Fruit fly (Drosophila melanogaster): ENCODE results near the gene Wdr82.

Wdr82 gene

DNA sequence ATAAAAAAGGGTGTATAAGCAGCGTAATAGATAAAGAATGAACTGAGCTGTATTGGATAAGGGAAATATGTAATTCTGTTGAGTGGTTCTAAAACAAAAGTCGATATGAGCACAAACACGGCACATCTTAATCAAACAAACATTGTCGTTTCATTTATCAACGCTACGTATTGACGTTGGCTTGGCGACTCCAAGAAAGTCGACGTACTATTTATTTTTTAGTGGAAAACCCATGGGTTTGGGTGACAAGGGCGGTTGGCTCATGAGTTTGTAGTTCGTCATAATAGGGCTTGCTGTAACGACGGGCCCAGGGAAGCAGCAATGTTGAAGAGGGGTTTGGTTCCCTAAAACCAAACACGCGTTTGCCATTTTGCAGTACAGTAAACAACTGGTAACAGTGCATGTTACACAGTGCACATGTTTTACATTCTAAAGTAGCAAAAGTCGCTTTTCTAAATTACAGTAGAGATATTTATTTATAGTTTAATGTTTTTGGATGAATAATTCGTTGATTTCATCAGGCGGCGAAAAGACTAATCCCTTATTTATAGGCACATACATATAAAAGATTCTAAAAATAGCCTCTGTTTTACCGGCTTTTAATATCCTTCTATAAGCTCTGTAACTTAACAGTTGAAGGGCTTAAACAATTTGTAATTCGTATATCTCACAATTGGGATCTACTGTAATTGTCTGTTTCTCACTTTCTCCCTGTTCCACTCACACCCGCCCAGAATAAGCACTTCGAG lies 12.9 kb upstream of the Wdr82 start (continued):
- peak; percentile 17 for TF ChIP-seq fd85E (GFP tag; optimal IDR thresholded peaks at IDR 0.05)
- TF ChIP-seq Eip75B (GFP tag; optimal IDR thresholded peaks at IDR 0.05): peak; percentile 62
- no peak for TF ChIP-seq Hr38 (GFP tag; optimal IDR thresholded peaks at IDR 0.05)
- peak; percentile 5 for TF ChIP-seq CG4318 (GFP tag; optimal IDR thresholded peaks at IDR 0.05)
- TF ChIP-seq Eip78C (GFP tag): peak; percentile 91
- TF ChIP-seq lz (GFP tag; optimal IDR thresholded peaks at IDR 0.05): peak; percentile 46
- TF ChIP-seq Lpt (GFP tag; optimal IDR thresholded peaks at IDR 0.05): no peak
- peak; percentile 61 for TF ChIP-seq Smox (GFP tag; optimal IDR thresholded peaks at IDR 0.05)
- peak; percentile 41 for TF ChIP-seq Blimp-1 (GFP tag; optimal IDR thresholded peaks at IDR 0.05)
- no peak for TF ChIP-seq dac (GFP tag; optimal IDR thresholded peaks at IDR 0.05)
- peak; percentile 57 for TF ChIP-seq fd59A (GFP tag; optimal IDR thresholded peaks at IDR 0.05)
- TF ChIP-seq cyc (GFP tag; optimal IDR thresholded peaks at IDR 0.05): peak; percentile 49
- peak; percentile 56 for TF ChIP-seq CG3032 (tag; optimal IDR thresholded peaks at IDR 0.05)
- peak; percentile 40 for TF ChIP-seq Ets21C (GFP tag; optimal IDR thresholded peaks at IDR 0.05)
- no peak for TF ChIP-seq pdm3 (GFP tag; optimal IDR thresholded peaks at IDR 0.05)
- TF ChIP-seq CG10631 (GFP tag; optimal IDR thresholded peaks at IDR 0.05): peak; percentile 42
- TF ChIP-seq CG11762 (GFP tag; optimal IDR thresholded peaks at IDR 0.05; ENCODE audit: insufficient read depth): no peak

DNA sequence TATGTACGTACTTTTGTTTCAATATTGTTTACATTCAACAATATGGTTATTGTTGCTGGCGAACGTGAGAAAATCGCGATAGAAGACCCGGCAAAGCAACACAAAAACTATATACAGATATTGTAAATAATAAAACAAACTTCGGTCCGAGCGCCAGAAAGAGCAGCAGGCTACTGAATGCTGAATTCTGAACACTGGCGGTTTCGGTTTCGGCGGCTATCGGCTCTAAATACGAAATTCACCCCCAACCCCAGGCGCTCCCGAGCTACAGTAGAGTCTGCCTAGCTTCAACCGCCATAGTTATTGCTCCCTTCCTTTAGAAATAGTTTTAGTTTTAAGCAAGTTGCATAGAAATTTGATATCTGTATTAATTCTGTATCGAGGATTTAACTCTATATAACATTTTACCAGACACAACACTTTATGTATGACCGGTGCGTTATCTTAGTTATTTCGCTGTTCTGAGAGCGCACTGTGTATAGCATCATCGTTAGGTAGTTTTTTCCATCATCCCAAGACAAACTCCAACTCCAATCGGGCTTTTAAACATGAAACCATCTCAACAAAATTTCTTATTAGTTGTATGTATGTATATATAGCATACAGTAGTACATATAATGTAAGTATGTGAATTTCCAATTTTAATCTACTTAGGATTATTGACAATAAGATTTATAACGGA lies 11.8 kb upstream of the Wdr82 start, which contains the start of gene CG7627:
CG7627 (minus strand) TSS at position 197 of the 682 bp plus-strand sequence.
- TF ChIP-seq fd59A (GFP tag; optimal IDR thresholded peaks at IDR 0.05): peak; percentile 46
- peak; percentile 77 for TF ChIP-seq CG8119 (GFP tag; IDR thresholded peaks at IDR 0.05)
- peak; percentile 35 for TF ChIP-seq CG10631 (GFP tag; optimal IDR thresholded peaks at IDR 0.05)
- TF ChIP-seq CG6276 (GFP tag; optimal IDR thresholded peaks at IDR 0.05): peak; percentile 65
- TF ChIP-seq topi (GFP tag; optimal IDR thresholded peaks at IDR 0.05): peak; percentile 71
- no peak for TF ChIP-seq fd85E (GFP tag; optimal IDR thresholded peaks at IDR 0.05)
- peak; percentile 30 for TF ChIP-seq CG9139 (GFP tag; optimal IDR thresholded peaks at IDR 0.05)
- TF ChIP-seq Hr38 (GFP tag; optimal IDR thresholded peaks at IDR 0.05): no peak
- TF ChIP-seq CG6854 (GFP tag; optimal IDR thresholded peaks at IDR 0.05): no peak
- peak; percentile 72 for TF ChIP-seq Sox14 (GFP tag; optimal IDR thresholded peaks at IDR 0.05)
- peak; percentile 16 for TF ChIP-seq Lpt (GFP tag; optimal IDR thresholded peaks at IDR 0.05)
- peak; percentile 73 for TF ChIP-seq Hr39 (GFP tag; optimal IDR thresholded peaks at IDR 0.05)
- peak; percentile 96 for TF ChIP-seq svp (GFP tag)
- TF ChIP-seq fkh (GFP tag; optimal IDR thresholded peaks at IDR 0.05): peak; percentile 51
- peak; percentile 59 for TF ChIP-seq CG8319 (GFP tag; optimal IDR thresholded peaks at IDR 0.05)
- peak; percentile 94 for TF ChIP-seq Eip78C (GFP tag)
- TF ChIP-seq OdsH (GFP tag; optimal IDR thresholded peaks at IDR 0.05): peak; percentile 65
- no peak for TF ChIP-seq dac (GFP tag; optimal IDR thresholded peaks at IDR 0.05)
- peak; percentile 61 for TF ChIP-seq CG11902 (GFP tag; optimal IDR thresholded peaks at IDR 0.05)
- TF ChIP-seq Met (GFP tag; optimal IDR thresholded peaks at IDR 0.05): peak; percentile 70
- peak; percentile 64 for TF ChIP-seq CG6808 (GFP tag; optimal IDR thresholded peaks at IDR 0.05)
- peak; percentile 58 for TF ChIP-seq Eip75B (GFP tag; optimal IDR thresholded peaks at IDR 0.05)
- TF ChIP-seq Ets96B (tag; optimal IDR thresholded peaks at IDR 0.05): no peak
- TF ChIP-seq CG6163 (GFP tag; IDR thresholded peaks at IDR 0.05): peak; percentile 81
- peak; percentile 60 for TF ChIP-seq CG6792 (GFP tag; optimal IDR thresholded peaks at IDR 0.05)
- TF ChIP-seq Hr4 (GFP tag; optimal IDR thresholded peaks at IDR 0.05): peak; percentile 58
- peak; percentile 51 for TF ChIP-seq CG34406 (GFP tag; optimal IDR thresholded peaks at IDR 0.05)
- TF ChIP-seq eg (GFP tag; IDR thresholded peaks at IDR 0.05): peak; percentile 78
- peak; percentile 53 for TF ChIP-seq CG7368 (GFP tag; optimal IDR thresholded peaks at IDR 0.05)
- TF ChIP-seq CG32006 (GFP tag; optimal IDR thresholded peaks at IDR 0.05): peak; percentile 76
- TF ChIP-seq CG3032 (tag; optimal IDR thresholded peaks at IDR 0.05): peak; percentile 51
- TF ChIP-seq CG11294 (GFP tag; IDR thresholded peaks at IDR 0.05): peak; percentile 68; the same call in 1 of the 2 replicates
- TF ChIP-seq Gug (GFP tag; IDR thresholded peaks at IDR 0.05): peak; percentile 55
- TF ChIP-seq CG3919 (GFP tag; optimal IDR thresholded peaks at IDR 0.05): peak; percentile 46
- TF ChIP-seq lz (GFP tag; optimal IDR thresholded peaks at IDR 0.05): peak; percentile 80
- peak; percentile 47 for TF ChIP-seq dsx (GFP tag; optimal IDR thresholded peaks at IDR 0.05; ENCODE audit: poor library complexity, severe bottlenecking)
- TF ChIP-seq Smox (GFP tag; optimal IDR thresholded peaks at IDR 0.05): peak; percentile 68
- TF ChIP-seq achi (GFP tag; optimal IDR thresholded peaks at IDR 0.05): peak; percentile 71
- peak; percentile 73 for TF ChIP-seq net (GFP tag; optimal IDR thresholded peaks at IDR 0.05)
- peak; percentile 5 for TF ChIP-seq CG11762 (GFP tag; optimal IDR thresholded peaks at IDR 0.05; ENCODE audit: insufficient read depth)
- TF ChIP-seq cyc (GFP tag; optimal IDR thresholded peaks at IDR 0.05): peak; percentile 75
- peak; percentile 7 for TF ChIP-seq CG16779 (tag; optimal IDR thresholded peaks at IDR 0.05)

All from whole organism, prepupa.